Worm (Caenorhabditis elegans) whole organism, young adult: Measurements from ENCODE around the gene Y38E10A.17.

Experiments
- B0336.3 ChIP-seq: fragments of 200-800 bp; sonication (Bioruptor generic); IDR thresholded peaks from 2 replicates; pipeline ENCODE4 v1.3.6; 2022; ENCODE audit warnings: missing genetic modification characterization, missing compliant biosample characterization
- C06A6.2 ChIP-seq: fragments of 200-800 bp; sonication (Bioruptor generic); conservative IDR thresholded peaks from 2 replicates; pipeline ENCODE4 v1.3.6; 2022; ENCODE audit warnings: missing genetic modification characterization, missing compliant biosample characterization
- F39B2.1 ChIP-seq: fragments of 200-800 bp; sonication (Bioruptor generic); IDR thresholded peaks from 2 replicates; pipeline ENCODE4 v1.3.6; 2022; ENCODE audit warnings: missing genetic modification reagents, missing genetic modification characterization, missing compliant biosample characterization
- F57A8.1 ChIP-seq: fragments of 200-800 bp; sonication (Bioruptor generic); optimal IDR thresholded peaks from 2 replicates; lab custom pipeline; 2018; ENCODE audit warnings: mild to moderate bottlenecking, missing genetic modification characterization, moderate library complexity, missing compliant biosample characterization
- Y53G8AR.9 ChIP-seq: fragments of 200-800 bp; sonication (Bioruptor generic); conservative IDR thresholded peaks from 2 replicates; pipeline ENCODE4 v1.3.6; 2022; ENCODE audit warnings: missing genetic modification reagents, missing genetic modification characterization, missing compliant biosample characterization
- Y79H2A.3 ChIP-seq: fragments of 200-800 bp; sonication (Bioruptor generic); conservative IDR thresholded peaks from 2 replicates; pipeline ENCODE4 v1.3.6; 2022; ENCODE audit warnings: missing genetic modification reagents, missing genetic modification characterization, missing compliant biosample characterization
- Y95B8A.8 ChIP-seq: fragments of 200-800 bp; sonication (Bioruptor generic); IDR thresholded peaks from 2 replicates; pipeline ENCODE4 v1.3.6; 2022; ENCODE audit warnings: missing genetic modification reagents, missing genetic modification characterization, missing compliant biosample characterization
- athp-1 ChIP-seq: sonication (generic microtip); optimal IDR thresholded peaks from 2 replicates; lab custom pipeline; 2017; ENCODE audit warnings: mild to moderate bottlenecking, missing genetic modification characterization, missing compliant biosample characterization
- cebp-1 ChIP-seq, 2 experiments: fragments of 200-800 bp in 1 of 2; sonication (Bioruptor generic) in 1 of 2; sonication (generic microtip) in 1 of 2; IDR thresholded peaks in 1 of 2; optimal IDR thresholded peaks in 1 of 2; 2 replicates each; pipeline versions ENCODE4 v1.3.6 to Lab custom; 2017 to 2022; ENCODE audit warnings: missing compliant biosample characterization in 2 of 2, missing genetic modification characterization in 2 of 2, mild to moderate bottlenecking in 1 of 2, missing genetic modification reagents in 1 of 2, moderate library complexity in 1 of 2
- cebp-2 ChIP-seq: fragments of 200-800 bp; sonication (Bioruptor generic); IDR thresholded peaks from 2 replicates; pipeline ENCODE4 v1.3.6; 2022; ENCODE audit warnings: missing genetic modification characterization, missing compliant biosample characterization
- ceh-27 ChIP-seq: fragments of 200-800 bp; sonication (Bioruptor generic); optimal IDR thresholded peaks from 2 replicates; lab custom pipeline; 2018; ENCODE audit warnings: mild to moderate bottlenecking, missing genetic modification characterization, moderate library complexity, missing compliant biosample characterization
- die-1 ChIP-seq: sonication (generic microtip); optimal IDR thresholded peaks from 2 replicates; lab custom pipeline; 2016; ENCODE audit warnings: missing genotype, mild to moderate bottlenecking, missing genetic modification characterization, missing compliant biosample characterization
- egrh-3 ChIP-seq: fragments of 200-800 bp; sonication (Bioruptor generic); IDR thresholded peaks from 2 replicates; pipeline ENCODE4 v1.3.6; 2022; ENCODE audit warnings: missing genetic modification reagents, missing genetic modification characterization, missing compliant biosample characterization
- ekl-4 ChIP-seq: fragments of 200-800 bp; sonication (Bioruptor generic); IDR thresholded peaks from 2 replicates; pipeline ENCODE4 v1.3.6; 2022; ENCODE audit warnings: missing genetic modification reagents, missing genetic modification characterization, missing compliant biosample characterization
- gei-17 ChIP-seq: fragments of 200-800 bp; sonication (Bioruptor generic); optimal IDR thresholded peaks from 2 replicates; lab custom pipeline; 2018; ENCODE audit warnings: mild to moderate bottlenecking, missing genetic modification characterization, missing compliant biosample characterization
- hlh-12 ChIP-seq: sonication (generic microtip); optimal IDR thresholded peaks from 2 replicates; lab custom pipeline; 2016; ENCODE audit warnings: missing genetic modification characterization, missing compliant biosample characterization
- hlh-26 ChIP-seq: fragments of 200-800 bp; sonication (Bioruptor generic); conservative IDR thresholded peaks from 2 replicates; pipeline ENCODE4 v1.3.6; 2022; ENCODE audit warnings: missing genetic modification reagents, missing genetic modification characterization, missing compliant biosample characterization
- hmg-1.2 ChIP-seq: fragments of 200-800 bp; sonication (Bioruptor generic); IDR thresholded peaks from 2 replicates; pipeline ENCODE4 v1.3.6; 2022; ENCODE audit warnings: missing genetic modification reagents, missing genetic modification characterization, missing compliant biosample characterization
- hmg-20 ChIP-seq: fragments of 200-800 bp; sonication (Bioruptor generic); IDR thresholded peaks from 2 replicates; pipeline ENCODE4 v1.3.6; 2022; ENCODE audit warnings: missing genetic modification reagents, missing genetic modification characterization, missing compliant biosample characterization
- hrde-1 ChIP-seq: sonication (generic microtip); optimal IDR thresholded peaks from 2 replicates; lab custom pipeline; 2016; ENCODE audit warnings: missing genetic modification characterization, mild to moderate bottlenecking, missing compliant biosample characterization, moderate library complexity, missing genotype, missing genetic modification reagents, borderline replicate concordance
- hsf-1 ChIP-seq: fragments of 200-800 bp; sonication (Bioruptor generic); IDR thresholded peaks from 2 replicates; pipeline ENCODE4 v1.3.6; 2022; ENCODE audit warnings: missing genetic modification reagents, missing genetic modification characterization, missing compliant biosample characterization
- lag-1 ChIP-seq: fragments of 200-800 bp; sonication (Bioruptor generic); IDR thresholded peaks from 2 replicates; pipeline ENCODE4 v1.3.6; 2022; ENCODE audit warnings: missing genetic modification reagents, missing genetic modification characterization, missing compliant biosample characterization
- let-607 ChIP-seq, 2 experiments: fragments of 200-800 bp in 1 of 2; sonication (Bioruptor generic) in 1 of 2; sonication (generic microtip) in 1 of 2; optimal IDR thresholded peaks; 2 replicates each; lab custom pipeline; 2016 to 2018; ENCODE audit warnings: mild to moderate bottlenecking in 2 of 2, missing compliant biosample characterization in 2 of 2, missing genetic modification characterization in 2 of 2, moderate library complexity in 2 of 2, missing genotype in 1 of 2
- lin-26 ChIP-seq: fragments of 200-800 bp; sonication (Bioruptor generic); IDR thresholded peaks from 2 replicates; pipeline ENCODE4 v1.3.6; 2022; ENCODE audit warnings: missing genetic modification reagents, missing genetic modification characterization, missing compliant biosample characterization
- lin-40 ChIP-seq: sonication (generic microtip); optimal IDR thresholded peaks from 2 replicates; lab custom pipeline; 2016; ENCODE audit warnings: missing genetic modification characterization, mild to moderate bottlenecking, missing compliant biosample characterization, missing genotype, missing genetic modification reagents
- lsy-27 ChIP-seq: sonication (generic microtip); optimal IDR thresholded peaks from 2 replicates; lab custom pipeline; 2017; ENCODE audit warnings: missing genetic modification characterization, mild to moderate bottlenecking, missing compliant biosample characterization, antibody characterized with exemption, missing genotype, borderline replicate concordance; ENCODE audit not compliant: insufficient read depth
- madf-10 ChIP-seq: sonication (generic microtip); optimal IDR thresholded peaks from 2 replicates; lab custom pipeline; 2016; ENCODE audit warnings: mild to moderate bottlenecking, missing genetic modification characterization, missing compliant biosample characterization
- madf-3 ChIP-seq: fragments of 200-800 bp; sonication (Bioruptor generic); IDR thresholded peaks from 2 replicates; pipeline ENCODE4 v1.3.6; 2022; ENCODE audit warnings: missing genetic modification reagents, missing genetic modification characterization, missing compliant biosample characterization
- mcd-1 ChIP-seq: fragments of 200-800 bp; sonication (Bioruptor generic); IDR thresholded peaks from 2 replicates; pipeline ENCODE4 v1.3.6; 2022; ENCODE audit warnings: missing genetic modification reagents, missing genetic modification characterization, missing compliant biosample characterization
- nfya-1 ChIP-seq: sonication (generic microtip); optimal IDR thresholded peaks from 2 replicates; lab custom pipeline; 2017; ENCODE audit warnings: antibody characterized with exemption, missing compliant biosample characterization, missing genetic modification characterization, borderline replicate concordance; ENCODE audit not compliant: insufficient read depth
- nfya-2 ChIP-seq: fragments of 200-800 bp; sonication (Bioruptor generic); IDR thresholded peaks from 2 replicates; pipeline ENCODE4 v1.3.6; 2022; ENCODE audit warnings: missing genetic modification reagents, missing genetic modification characterization, missing compliant biosample characterization
- nfyb-1 ChIP-seq: fragments of 200-800 bp; sonication (Bioruptor generic); IDR thresholded peaks from 2 replicates; pipeline ENCODE4 v1.3.6; 2022; ENCODE audit warnings: missing genetic modification reagents, missing genetic modification characterization, missing compliant biosample characterization
- nhr-90 ChIP-seq: sonication (generic microtip); optimal IDR thresholded peaks from 2 replicates; lab custom pipeline; 2016; ENCODE audit warnings: missing genotype, mild to moderate bottlenecking, missing genetic modification characterization, missing compliant biosample characterization
- pbrm-1 ChIP-seq: fragments of 200-800 bp; sonication (Bioruptor generic); IDR thresholded peaks from 2 replicates; pipeline ENCODE4 v1.3.6; 2022; ENCODE audit warnings: missing genetic modification reagents, missing genetic modification characterization, missing compliant biosample characterization
- rec-8 ChIP-seq, 2 experiments: sonication (generic microtip); optimal IDR thresholded peaks; 2 replicates each; lab custom pipeline; 2016; ENCODE audit warnings: mild to moderate bottlenecking in 2 of 2, missing genetic modification characterization in 2 of 2, missing genetic modification reagents in 2 of 2, missing genotype in 2 of 2, missing biosample characterization in 1 of 2, missing compliant biosample characterization in 1 of 2, moderate library complexity in 1 of 2
- rpc-1 ChIP-seq, 2 experiments: fragments of 150-350 bp in 1 of 2; sonication (generic microtip) in 1 of 2; optimal IDR thresholded peaks; 2 replicates each; lab custom pipeline; 2014 to 2018; ENCODE audit warnings: missing biosample characterization in 1 of 2, missing genetic modification characterization in 1 of 2, missing genetic modification reagents in 1 of 2, missing genotype in 1 of 2
- sdz-38 ChIP-seq: sonication (generic microtip); optimal IDR thresholded peaks from 2 replicates; lab custom pipeline; 2016; ENCODE audit warnings: missing genotype, missing genetic modification characterization, missing compliant biosample characterization
- sea-2 ChIP-seq: fragments of 200-800 bp; sonication (Bioruptor generic); IDR thresholded peaks from 2 replicates; pipeline ENCODE4 v1.3.6; 2022; ENCODE audit warnings: missing genetic modification characterization, missing compliant biosample characterization
- snpc-1.3 ChIP-seq: sonication (generic microtip); optimal IDR thresholded peaks from 2 replicates; lab custom pipeline; 2017; ENCODE audit warnings: missing genetic modification characterization, mild to moderate bottlenecking, missing compliant biosample characterization, antibody characterized with exemption, moderate library complexity, missing genotype, missing genetic modification reagents; ENCODE audit not compliant: insufficient read depth
- snpc-3.4 ChIP-seq: sonication (generic microtip); optimal IDR thresholded peaks from 2 replicates; lab custom pipeline; 2017; ENCODE audit warnings: missing genetic modification characterization, mild to moderate bottlenecking, missing compliant biosample characterization, antibody characterized with exemption, moderate library complexity, missing genotype, missing genetic modification reagents
- snpc-4 ChIP-seq, 5 experiments: fragments of 150-350 bp in 1 of 5; sonication (generic microtip) in 4 of 5; optimal IDR thresholded peaks; 2 replicates each; lab custom pipeline; 2014 to 2018; ENCODE audit warnings: missing genetic modification characterization in 5 of 5, missing biosample characterization in 3 of 5, antibody characterized with exemption in 2 of 5, mild to moderate bottlenecking in 2 of 5, missing compliant biosample characterization in 2 of 5, missing genotype in 2 of 5, moderate library complexity in 2 of 5, missing genetic modification reagents in 1 of 5
- tbx-9 ChIP-seq: sonication (generic microtip); optimal IDR thresholded peaks from 2 replicates; lab custom pipeline; 2016; ENCODE audit warnings: borderline replicate concordance, missing genetic modification characterization, inconsistent platforms, missing compliant biosample characterization
- unc-130 ChIP-seq: sonication (generic microtip); optimal IDR thresholded peaks from 2 replicates; lab custom pipeline; 2016; ENCODE audit warnings: missing genetic modification reagents, missing genetic modification characterization, missing compliant biosample characterization
- ztf-26 ChIP-seq: sonication (generic microtip); optimal IDR thresholded peaks from 2 replicates; lab custom pipeline; 2017; ENCODE audit warnings: missing genetic modification characterization, missing compliant biosample characterization
- ztf-28 ChIP-seq: fragments of 200-800 bp; sonication (Bioruptor generic); IDR thresholded peaks from 2 replicates; pipeline ENCODE4 v1.3.6; 2022; ENCODE audit warnings: missing genetic modification reagents, missing genetic modification characterization, missing compliant biosample characterization

The Y38E10A.17 gene

ce11 chrII:12672512-12672911, 37.9 kb upstream of the Y38E10A.17 start (continued):
- TF ChIP-seq C06A6.2 (GFP tag; lab: Robert Waterston, UW): no peak
- peak; percentile 29 for TF ChIP-seq athp-1 (tag; lab: Kevin White, UChicago)
- no peak for TF ChIP-seq mcd-1
- no peak for TF ChIP-seq Y53G8AR.9
- no peak for TF ChIP-seq ztf-28 (GFP tag; lab: Robert Waterston, UW)
- no peak for TF ChIP-seq hmg-20 (GFP tag; lab: Robert Waterston, UW)
- no peak for TF ChIP-seq egrh-3 (GFP tag; lab: Robert Waterston, UW)
- TF ChIP-seq madf-10 (tag; lab: Kevin White, UChicago): no peak
- no peak for TF ChIP-seq lsy-27 (tag; lab: Kevin White, UChicago)
- TF ChIP-seq B0336.3 (GFP tag; lab: Robert Waterston, UW): no peak
- TF ChIP-seq hsf-1: no peak
- no peak for TF ChIP-seq hrde-1
- no peak for TF ChIP-seq hlh-12
- TF ChIP-seq ceh-27 (GFP tag; lab: Kevin White, UChicago): no peak
- TF ChIP-seq madf-3: no peak
- TF ChIP-seq Y95B8A.8 (GFP tag; lab: Robert Waterston, UW): 0 out of 2 replicates have a peak, but pooled peaks have one; percentile 2
- TF ChIP-seq snpc-1.3 (tag; lab: Kevin White, UChicago): no peak
- no peak for TF ChIP-seq pbrm-1 (GFP tag; lab: Robert Waterston, UW)
- TF ChIP-seq nhr-90 (tag; lab: Kevin White, UChicago): no peak
- peak; percentile 25; the same call in 1 of the 2 replicates for TF ChIP-seq lin-26 (GFP tag; lab: Robert Waterston, UW)
- no peak for TF ChIP-seq F39B2.1 (GFP tag; lab: Robert Waterston, UW)
- TF ChIP-seq snpc-3.4: no peak
- TF ChIP-seq Y79H2A.3 (GFP tag; lab: Robert Waterston, UW): 0 out of 2 replicates have a peak, but pooled peaks have one; percentile 33
- no peak for TF ChIP-seq rpc-1 (optimal IDR thresholded peaks at IDR 0.05; lab: Kevin White, UChicago)
- TF ChIP-seq rpc-1 (tag; optimal IDR thresholded peaks at IDR 0.05; lab: Kevin White, UChicago): no peak
- no peak for TF ChIP-seq lag-1

ce11 chrII:12671892-12672291, 37.3 kb upstream of the Y38E10A.17 start:
- no peak for TF ChIP-seq nfyb-1
- 0 out of 2 replicates have a peak, but pooled peaks have one; percentile 38 for TF ChIP-seq pbrm-1 (GFP tag; lab: Robert Waterston, UW)
- TF ChIP-seq hsf-1: peak; percentile 60
- TF ChIP-seq die-1 (tag; lab: Kevin White, UChicago): no peak
- TF ChIP-seq lin-26 (GFP tag; lab: Robert Waterston, UW): no peak
- no peak for TF ChIP-seq nfya-2
- TF ChIP-seq gei-17 (GFP tag; lab: Kevin White, UChicago): no peak
- TF ChIP-seq lin-40 (tag; lab: Kevin White, UChicago): no peak
- TF ChIP-seq let-607 (tag; optimal IDR thresholded peaks at IDR 0.05; lab: Kevin White, UChicago): no peak
- TF ChIP-seq nfya-1 (tag; lab: Kevin White, UChicago): no peak
- no peak for TF ChIP-seq madf-3
- no peak for TF ChIP-seq ztf-26 (tag; lab: Kevin White, UChicago)
- TF ChIP-seq snpc-4 (GFP tag; optimal IDR thresholded peaks at IDR 0.05; lab: Kevin White, UChicago): no peak
- no peak for TF ChIP-seq snpc-4 (tag; optimal IDR thresholded peaks at IDR 0.05; lab: Kevin White, UChicago)
- TF ChIP-seq rec-8 (tag; optimal IDR thresholded peaks at IDR 0.05; lab: Kevin White, UChicago): no peak
- TF ChIP-seq tbx-9 (tag; lab: Kevin White, UChicago): no peak
- TF ChIP-seq unc-130 (GFP tag; lab: Kevin White, UChicago): no peak
- no peak for TF ChIP-seq ztf-28 (GFP tag; lab: Robert Waterston, UW)
- 0 out of 2 replicates have a peak, but pooled peaks have one; percentile 7 for TF ChIP-seq ekl-4 (GFP tag; lab: Robert Waterston, UW)
- no peak for TF ChIP-seq cebp-2
- no peak for TF ChIP-seq sea-2
- no peak for TF ChIP-seq sdz-38 (tag; lab: Kevin White, UChicago)
- no peak for TF ChIP-seq hmg-1.2 (GFP tag; lab: Robert Waterston, UW)
- TF ChIP-seq lag-1: no peak
- TF ChIP-seq F57A8.1 (GFP tag; lab: Kevin White, UChicago): no peak
- no peak for TF ChIP-seq cebp-1 (GFP tag; IDR thresholded peaks at IDR 0.05; lab: Robert Waterston, UW)
- TF ChIP-seq cebp-1 (tag; optimal IDR thresholded peaks at IDR 0.05; lab: Kevin White, UChicago): no peak
- no peak for TF ChIP-seq hlh-26
